Worm (Caenorhabditis elegans): ENCODE data around the gene acr-9.

ce11 chrX:13603826-13604225, 42.9 kb downstream of the acr-9 start, which contains the start of gene F54B11.8:
- no peak for TF ChIP-seq nhr-11 (tag; optimal IDR thresholded peaks at IDR 0.05)
- no peak for TF ChIP-seq Y22D7AL.16 (tag; optimal IDR thresholded peaks at IDR 0.05)
- no peak for TF ChIP-seq madf-2 (tag; optimal IDR thresholded peaks at IDR 0.05)
- TF ChIP-seq ama-1 (optimal IDR thresholded peaks at IDR 0.05), result no peak
- no peak for TF ChIP-seq ets-4 (tag; optimal IDR thresholded peaks at IDR 0.05)
- TF ChIP-seq pax-1 (tag; optimal IDR thresholded peaks at IDR 0.05), result no peak
- TF ChIP-seq ceh-18 (tag; optimal IDR thresholded peaks at IDR 0.05), result no peak
- TF ChIP-seq pha-4 (tag; optimal IDR thresholded peaks at IDR 0.05), result no peak
